Worm (Caenorhabditis elegans) whole organism, young adult: ENCODE results near the gene epg-5.
A peak's percentile ranks its signal among the peaks of the same experiment; 100 is the strongest.

Experiments used
- C17E4.6 ChIP-seq: fragments of 200-800 bp; sonication (Bioruptor generic); IDR thresholded peaks from 2 replicates; pipeline ENCODE4 v1.3.6; 2022; ENCODE audit warnings: missing genetic modification reagents, missing genetic modification characterization, missing compliant biosample characterization
- D2030.7 ChIP-seq: fragments of 200-800 bp; sonication (Bioruptor generic); IDR thresholded peaks from 2 replicates; pipeline ENCODE4 v1.3.6; 2022; ENCODE audit warnings: missing genetic modification reagents, missing genetic modification characterization, missing compliant biosample characterization
- F33H1.4 ChIP-seq: fragments of 200-800 bp; sonication (Bioruptor generic); IDR thresholded peaks from 2 replicates; pipeline ENCODE4 v1.3.6; 2022; ENCODE audit warnings: missing genetic modification reagents, missing genetic modification characterization, missing compliant biosample characterization
- F39B2.1 ChIP-seq: fragments of 200-800 bp; sonication (Bioruptor generic); IDR thresholded peaks from 2 replicates; pipeline ENCODE4 v1.3.6; 2022; ENCODE audit warnings: missing genetic modification reagents, missing genetic modification characterization, missing compliant biosample characterization
- F55B11.4 ChIP-seq: sonication (generic microtip); optimal IDR thresholded peaks from 2 replicates; lab custom pipeline; 2016; ENCODE audit warnings: missing compliant biosample characterization, missing genetic modification characterization, borderline replicate concordance; ENCODE audit not compliant: insufficient read depth
- K12H6.12 ChIP-seq: fragments of 200-800 bp; sonication (Bioruptor generic); optimal IDR thresholded peaks from 2 replicates; lab custom pipeline; 2018; ENCODE audit warnings: mild to moderate bottlenecking, missing genetic modification characterization, missing compliant biosample characterization
- T07F8.4 ChIP-seq: sonication (generic microtip); optimal IDR thresholded peaks from 2 replicates; lab custom pipeline; 2016; ENCODE audit warnings: mild to moderate bottlenecking, missing genetic modification characterization, moderate library complexity, missing compliant biosample characterization
- T26A5.8 ChIP-seq: sonication (generic microtip); optimal IDR thresholded peaks from 2 replicates; lab custom pipeline; 2016; ENCODE audit warnings: missing genetic modification characterization, missing compliant biosample characterization
- Y53G8AR.9 ChIP-seq: fragments of 200-800 bp; sonication (Bioruptor generic); conservative IDR thresholded peaks from 2 replicates; pipeline ENCODE4 v1.3.6; 2022; ENCODE audit warnings: missing genetic modification reagents, missing genetic modification characterization, missing compliant biosample characterization
- attf-5 ChIP-seq: fragments of 200-800 bp; sonication (Bioruptor generic); optimal IDR thresholded peaks from 2 replicates; lab custom pipeline; 2018; ENCODE audit warnings: mild to moderate bottlenecking, missing genetic modification characterization, missing compliant biosample characterization
- bed-1 ChIP-seq: fragments of 200-800 bp; sonication (Bioruptor generic); IDR thresholded peaks from 2 replicates; pipeline ENCODE4 v1.3.6; 2022; ENCODE audit warnings: missing genetic modification reagents, missing genetic modification characterization, missing compliant biosample characterization
- cebp-1 ChIP-seq, 2 experiments: fragments of 200-800 bp in 1 of 2; sonication (Bioruptor generic) in 1 of 2; sonication (generic microtip) in 1 of 2; IDR thresholded peaks in 1 of 2; optimal IDR thresholded peaks in 1 of 2; 2 replicates each; pipeline versions ENCODE4 v1.3.6 to Lab custom; 2017 to 2022; ENCODE audit warnings: missing compliant biosample characterization in 2 of 2, missing genetic modification characterization in 2 of 2, mild to moderate bottlenecking in 1 of 2, missing genetic modification reagents in 1 of 2, moderate library complexity in 1 of 2
- ceh-40 ChIP-seq: fragments of 200-800 bp; sonication (Bioruptor generic); IDR thresholded peaks from 2 replicates; pipeline ENCODE4 v1.3.6; 2022; ENCODE audit warnings: missing genetic modification characterization, missing compliant biosample characterization
- ceh-79 ChIP-seq: sonication (generic microtip); optimal IDR thresholded peaks from 2 replicates; lab custom pipeline; 2017; ENCODE audit warnings: mild to moderate bottlenecking, missing genetic modification characterization, missing compliant biosample characterization
- dox-1 ChIP-seq: fragments of 200-800 bp; sonication (Bioruptor generic); IDR thresholded peaks from 2 replicates; pipeline ENCODE4 v1.3.6; 2022; ENCODE audit warnings: missing genetic modification reagents, missing genetic modification characterization, missing compliant biosample characterization
- dpff-1 ChIP-seq: sonication (generic microtip); optimal IDR thresholded peaks from 2 replicates; lab custom pipeline; 2017; ENCODE audit warnings: mild to moderate bottlenecking, missing genetic modification characterization, missing compliant biosample characterization
- ekl-4 ChIP-seq: fragments of 200-800 bp; sonication (Bioruptor generic); IDR thresholded peaks from 2 replicates; pipeline ENCODE4 v1.3.6; 2022; ENCODE audit warnings: missing genetic modification reagents, missing genetic modification characterization, missing compliant biosample characterization
- hmg-1.2 ChIP-seq: fragments of 200-800 bp; sonication (Bioruptor generic); IDR thresholded peaks from 2 replicates; pipeline ENCODE4 v1.3.6; 2022; ENCODE audit warnings: missing genetic modification reagents, missing genetic modification characterization, missing compliant biosample characterization
- lin-35 ChIP-seq, 3 experiments: fragments of 150-350 bp in 2 of 3; sonication (generic microtip) in 1 of 3; optimal IDR thresholded peaks; 2 replicates each; lab custom pipeline; 2014 to 2018; ENCODE audit warnings: missing biosample characterization in 3 of 3, missing genetic modification characterization in 3 of 3, missing genetic modification reagents in 3 of 3
- lin-40 ChIP-seq: sonication (generic microtip); optimal IDR thresholded peaks from 2 replicates; lab custom pipeline; 2016; ENCODE audit warnings: missing genetic modification characterization, mild to moderate bottlenecking, missing compliant biosample characterization, missing genotype, missing genetic modification reagents
- lsy-27 ChIP-seq: sonication (generic microtip); optimal IDR thresholded peaks from 2 replicates; lab custom pipeline; 2017; ENCODE audit warnings: missing genetic modification characterization, mild to moderate bottlenecking, missing compliant biosample characterization, antibody characterized with exemption, missing genotype, borderline replicate concordance; ENCODE audit not compliant: insufficient read depth
- madf-10 ChIP-seq: sonication (generic microtip); optimal IDR thresholded peaks from 2 replicates; lab custom pipeline; 2016; ENCODE audit warnings: mild to moderate bottlenecking, missing genetic modification characterization, missing compliant biosample characterization
- madf-3 ChIP-seq: fragments of 200-800 bp; sonication (Bioruptor generic); IDR thresholded peaks from 2 replicates; pipeline ENCODE4 v1.3.6; 2022; ENCODE audit warnings: missing genetic modification reagents, missing genetic modification characterization, missing compliant biosample characterization
- mes-4 ChIP-seq: sonication (generic microtip); optimal IDR thresholded peaks from 2 replicates; lab custom pipeline; 2016; ENCODE audit warnings: missing genotype, missing genetic modification characterization, missing compliant biosample characterization
- nhr-80 ChIP-seq: sonication (generic microtip); optimal IDR thresholded peaks from 2 replicates; lab custom pipeline; 2016; ENCODE audit warnings: missing genetic modification characterization, missing compliant biosample characterization
- pha-4 ChIP-seq: fragments of 150-350 bp; sonication (generic microtip); optimal IDR thresholded peaks from 2 replicates; lab custom pipeline; 2014; ENCODE audit warnings: missing biosample characterization, missing genetic modification reagents, missing genetic modification characterization
- sdz-38 ChIP-seq: sonication (generic microtip); optimal IDR thresholded peaks from 2 replicates; lab custom pipeline; 2016; ENCODE audit warnings: missing genotype, missing genetic modification characterization, missing compliant biosample characterization
- snpc-1.3 ChIP-seq: sonication (generic microtip); optimal IDR thresholded peaks from 2 replicates; lab custom pipeline; 2017; ENCODE audit warnings: missing genetic modification characterization, mild to moderate bottlenecking, missing compliant biosample characterization, antibody characterized with exemption, moderate library complexity, missing genotype, missing genetic modification reagents; ENCODE audit not compliant: insufficient read depth
- snpc-4 ChIP-seq, 5 experiments: fragments of 150-350 bp in 1 of 5; sonication (generic microtip) in 4 of 5; optimal IDR thresholded peaks; 2 replicates each; lab custom pipeline; 2014 to 2018; ENCODE audit warnings: missing genetic modification characterization in 5 of 5, missing biosample characterization in 3 of 5, antibody characterized with exemption in 2 of 5, mild to moderate bottlenecking in 2 of 5, missing compliant biosample characterization in 2 of 5, missing genotype in 2 of 5, moderate library complexity in 2 of 5, missing genetic modification reagents in 1 of 5
- sptf-2 ChIP-seq: fragments of 200-800 bp; sonication (Bioruptor generic); optimal IDR thresholded peaks from 2 replicates; lab custom pipeline; 2018; ENCODE audit warnings: mild to moderate bottlenecking, missing genetic modification characterization, missing compliant biosample characterization
- ztf-6 ChIP-seq: fragments of 200-800 bp; sonication (Bioruptor generic); IDR thresholded peaks from 2 replicates; pipeline ENCODE4 v1.3.6; 2022; ENCODE audit warnings: missing genetic modification reagents, missing genetic modification characterization, missing compliant biosample characterization

Gene epg-5

DNA sequence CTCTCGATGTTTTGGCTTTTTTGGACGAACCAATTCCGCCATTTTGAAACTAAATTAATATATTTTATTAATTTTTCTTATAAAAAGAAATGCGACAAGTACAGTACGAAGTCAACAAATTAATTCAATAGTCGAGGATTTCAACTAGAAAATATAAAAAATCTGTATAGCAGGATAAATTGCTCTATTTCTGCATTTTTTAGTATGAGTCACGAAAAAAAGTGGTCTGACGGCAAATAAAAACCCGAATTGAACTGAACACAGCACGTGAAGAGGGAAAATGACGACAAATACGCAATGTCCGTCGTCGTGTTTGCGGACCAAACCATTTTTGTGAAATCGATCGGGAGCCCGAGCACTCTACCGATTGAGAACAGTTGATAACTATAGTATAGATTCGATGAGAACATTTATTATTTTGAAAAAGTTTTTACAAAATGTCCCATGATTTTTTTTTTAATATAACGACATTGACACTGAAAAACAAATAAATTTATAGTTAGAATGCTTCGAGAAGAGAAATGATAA is at the start of gene epg-5:
Gene epg-5 (minus strand): TSS at position 51 of the 528 bp plus-strand sequence.
- TF ChIP-seq snpc-4 (GFP tag; optimal IDR thresholded peaks at IDR 0.05; lab: Kevin White, UChicago) (no peak), snpc-4 (tag; optimal IDR thresholded peaks at IDR 0.05; lab: Kevin White, UChicago) (peak in 1 of 4 experiments; percentile 3), pha-4 (tag; lab: Kevin White, UChicago) (peak; percentile 54), cebp-1 (GFP tag; IDR thresholded peaks at IDR 0.05; lab: Robert Waterston, UW) (no peak), cebp-1 (tag; optimal IDR thresholded peaks at IDR 0.05; lab: Kevin White, UChicago) (peak; percentile 29), T26A5.8 (tag; lab: Kevin White, UChicago) (no peak), nhr-80 (tag; lab: Kevin White, UChicago) (peak; percentile 21), hmg-1.2 (GFP tag; lab: Robert Waterston, UW) (peak; percentile 9; the same call in 1 of the 2 replicates), attf-5 (peak; percentile 78), dpff-1 (tag; lab: Kevin White, UChicago) (no peak)

DNA sequence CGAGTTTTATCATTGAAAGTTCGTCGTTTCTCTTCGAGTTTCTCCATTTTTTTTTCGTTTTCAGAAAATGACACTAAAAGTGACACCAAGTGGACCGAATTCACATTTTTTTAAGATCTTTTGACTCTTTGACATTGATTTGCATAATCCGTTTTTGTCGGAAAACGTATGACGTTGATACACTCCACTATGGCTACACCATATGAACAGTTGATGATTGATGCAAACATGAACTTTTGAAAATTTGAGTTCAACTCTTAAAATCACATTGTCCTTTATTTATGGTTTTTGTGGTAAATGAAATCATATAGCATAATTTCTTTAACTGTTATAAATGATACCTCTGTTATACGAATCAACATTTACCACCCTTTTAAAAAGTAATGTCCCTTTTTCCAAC is 49.6 kb upstream of the epg-5 start, which contains the start of gene T19D12.10:
Gene T19D12.10 (minus strand): TSS at position 101 of the 400 bp plus-strand sequence.
- no peak for TF ChIP-seq F39B2.1 (GFP tag; lab: Robert Waterston, UW)
- no peak for TF ChIP-seq sdz-38 (tag; lab: Kevin White, UChicago)
- TF ChIP-seq snpc-4 (GFP tag; optimal IDR thresholded peaks at IDR 0.05; lab: Kevin White, UChicago) = no peak
- TF ChIP-seq snpc-4 (tag; optimal IDR thresholded peaks at IDR 0.05; lab: Kevin White, UChicago) = no peak
- TF ChIP-seq F33H1.4 = no peak
- no peak for TF ChIP-seq lin-35 (GFP tag; optimal IDR thresholded peaks at IDR 0.05; lab: Kevin White, UChicago)
- no peak for TF ChIP-seq dox-1 (GFP tag; lab: Robert Waterston, UW)
- TF ChIP-seq F55B11.4 (tag; lab: Kevin White, UChicago) = no peak
- TF ChIP-seq ekl-4 = no peak
- no peak for TF ChIP-seq bed-1 (GFP tag; lab: Robert Waterston, UW)
- no peak for TF ChIP-seq attf-5
- TF ChIP-seq K12H6.12 (tag; lab: Kevin White, UChicago) = no peak
- TF ChIP-seq nhr-80 (tag; lab: Kevin White, UChicago) = no peak
- no peak for TF ChIP-seq ceh-79
- no peak for TF ChIP-seq lsy-27
- no peak for TF ChIP-seq lin-40 (tag; lab: Kevin White, UChicago)
- no peak for TF ChIP-seq madf-10 (tag; lab: Kevin White, UChicago)
- TF ChIP-seq, all 124 proteins: peak for 0

DNA sequence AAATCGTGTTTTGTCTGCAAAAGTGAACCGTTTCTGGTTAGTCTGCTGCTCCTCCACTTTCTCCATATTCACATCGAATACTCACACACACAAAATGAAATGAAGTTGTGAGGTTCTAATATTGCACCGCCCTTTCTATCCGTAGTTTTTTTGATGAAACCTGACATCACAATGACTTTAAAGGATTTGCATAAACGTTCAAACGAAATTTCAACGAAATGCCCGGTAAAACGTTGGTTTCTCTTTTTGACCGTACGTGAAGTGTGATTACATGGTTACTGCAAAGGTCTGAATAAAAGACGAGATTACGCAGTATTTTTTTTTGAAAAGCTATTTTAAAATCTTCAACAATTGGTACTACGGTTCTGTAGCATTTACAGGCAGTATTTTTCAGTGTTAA is 45.1 kb upstream of the epg-5 start, which contains the start of gene T19D12.9:
Gene T19D12.9 (minus strand): TSS at position 101 of the 400 bp plus-strand sequence.
- no peak for TF ChIP-seq sptf-2 (GFP tag; lab: Kevin White, UChicago)
- TF ChIP-seq snpc-1.3 = no peak
- TF ChIP-seq mes-4 (tag; lab: Kevin White, UChicago) = no peak
- TF ChIP-seq T07F8.4 (tag; lab: Kevin White, UChicago) = no peak
- no peak for TF ChIP-seq madf-3
- no peak for TF ChIP-seq C17E4.6
- TF ChIP-seq lin-40 (tag; lab: Kevin White, UChicago) = no peak
- no peak for TF ChIP-seq ztf-6 (GFP tag; lab: Robert Waterston, UW)

DNA sequence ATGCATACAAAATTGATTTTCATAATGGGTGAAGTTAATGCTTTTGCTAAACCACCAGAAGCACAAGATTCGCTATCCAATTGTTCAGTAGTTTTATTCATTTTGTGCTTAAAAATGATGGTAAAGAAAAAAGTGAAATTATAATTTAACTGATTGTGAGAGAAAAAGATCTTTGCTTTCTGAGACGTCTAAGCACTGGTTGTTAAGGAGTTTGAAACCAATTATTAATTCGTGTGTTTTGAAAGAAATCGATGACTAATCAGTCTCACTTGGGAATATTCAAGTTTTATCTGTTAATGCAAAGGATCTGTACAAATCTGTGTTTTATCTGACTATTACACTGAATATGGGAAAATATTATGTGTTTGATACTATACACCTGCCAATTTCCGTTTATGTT is 42.6 kb upstream of the epg-5 start, which contains the start of gene sra-26:
Gene sra-26 (minus strand): TSS at position 101 of the 400 bp plus-strand sequence.
- TF ChIP-seq D2030.7 (no peak), ceh-40 (no peak), Y53G8AR.9 (GFP tag; lab: Robert Waterston, UW) (no peak)
